Fruit fly (Drosophila melanogaster): ENCODE data around the gene Nfs1.

Nfs1 gene

dm6 chr2L:12026458-12027431, 27.3 kb downstream of the Nfs1 start (continued):
- peak; percentile 44 for TF ChIP-seq Six4 (GFP tag; optimal IDR thresholded peaks at IDR 0.05)
- no peak for TF ChIP-seq CG10147 (GFP tag; optimal IDR thresholded peaks at IDR 0.05)
- TF ChIP-seq CG12299 (tag; optimal IDR thresholded peaks at IDR 0.05), result no peak
- peak; percentile 63 for TF ChIP-seq CG11085 (GFP tag; IDR thresholded peaks at IDR 0.05)
- TF ChIP-seq tap (tag; optimal IDR thresholded peaks at IDR 0.05), result no peak
- TF ChIP-seq ci (GFP tag; IDR thresholded peaks at IDR 0.05), result peak; percentile 44; the same call in 1 of the 3 replicates
- TF ChIP-seq Bdp1 (GFP tag; optimal IDR thresholded peaks at IDR 0.05), result no peak
- TF ChIP-seq amos (GFP tag; IDR thresholded peaks at IDR 0.05; ENCODE audit: partially characterized antibody), result no peak
- no peak for TF ChIP-seq Dbx (GFP tag; IDR thresholded peaks at IDR 0.05)
- TF ChIP-seq sd (tag; optimal IDR thresholded peaks at IDR 0.05), result peak; percentile 39
- TF ChIP-seq Bgb (GFP tag; IDR thresholded peaks at IDR 0.05; ENCODE audit: partially characterized antibody), result 0 out of 2 replicates have a peak, but pooled peaks have one; percentile 35
- TF ChIP-seq zfh2 (GFP tag; optimal IDR thresholded peaks at IDR 0.05), result no peak
- TF ChIP-seq CG10431 (GFP tag; optimal IDR thresholded peaks at IDR 0.05), result peak; percentile 17
- TF ChIP-seq lola (GFP tag; optimal IDR thresholded peaks at IDR 0.05), result peak in 1 of 3 experiments; percentile 75
- TF ChIP-seq croc (GFP tag; conservative IDR thresholded peaks at IDR 0.05), result no peak; the same call in 2 of the 3 replicates
- TF ChIP-seq CG10462 (GFP tag; optimal IDR thresholded peaks at IDR 0.05), result peak; percentile 6
- no peak for TF ChIP-seq TFAM (GFP tag; optimal IDR thresholded peaks at IDR 0.05)
- peak; percentile 29 for TF ChIP-seq Mes4 (GFP tag; optimal IDR thresholded peaks at IDR 0.05)
- no peak for TF ChIP-seq CG8281 (tag; optimal IDR thresholded peaks at IDR 0.05)
- peak; percentile 35 for TF ChIP-seq Gug (GFP tag; IDR thresholded peaks at IDR 0.05)
- TF ChIP-seq Opbp (GFP tag; IDR thresholded peaks at IDR 0.05; ENCODE audit: partially characterized antibody), result no peak
- peak; percentile 78 for TF ChIP-seq Sox100B (GFP tag; optimal IDR thresholded peaks at IDR 0.05)
- TF ChIP-seq hkb (optimal IDR thresholded peaks at IDR 0.05), result no peak
- 0 out of 2 replicates have a peak, but pooled peaks have one; percentile 21 for TF ChIP-seq hkb (GFP tag; IDR thresholded peaks at IDR 0.05)
- TF ChIP-seq Hr51 (GFP tag; optimal IDR thresholded peaks at IDR 0.05), result peak in 1 of 2 experiments; percentile 75
- no peak for TF ChIP-seq sna (GFP tag; IDR thresholded peaks at IDR 0.05; ENCODE audit: partially characterized antibody)
- peak; percentile 27 for TF ChIP-seq CG32772 (GFP tag; IDR thresholded peaks at IDR 0.05)
- no peak for TF ChIP-seq Neu2 (GFP tag; optimal IDR thresholded peaks at IDR 0.05; ENCODE audit: borderline replicate concordance)
- no peak for TF ChIP-seq CG7271 (tag; optimal IDR thresholded peaks at IDR 0.05)
- no peak for TF ChIP-seq B-H2 (GFP tag; optimal IDR thresholded peaks at IDR 0.05)
- TF ChIP-seq lmd (GFP tag; IDR thresholded peaks at IDR 0.05), result peak; percentile 62
- TF ChIP-seq CG15011 (GFP tag; optimal IDR thresholded peaks at IDR 0.05), result no peak
- TF ChIP-seq CG10366 (GFP tag; IDR thresholded peaks at IDR 0.05), result peak; percentile 25; the same call in 1 of the 2 replicates
- peak; percentile 35 for TF ChIP-seq pho (GFP tag; optimal IDR thresholded peaks at IDR 0.05)
- TF ChIP-seq Ravus (GFP tag; IDR thresholded peaks at IDR 0.05), result peak; percentile 37
- peak; percentile 30 for TF ChIP-seq Usf (GFP tag; optimal IDR thresholded peaks at IDR 0.05)
- no peak for TF ChIP-seq CG6854 (GFP tag; optimal IDR thresholded peaks at IDR 0.05)
- no peak for TF ChIP-seq CG14860 (GFP tag; IDR thresholded peaks at IDR 0.05; ENCODE audit: partially characterized antibody)
- TF ChIP-seq eve (GFP tag; optimal IDR thresholded peaks at IDR 0.05), result no peak
- TF ChIP-seq CG12155 (GFP tag; optimal IDR thresholded peaks at IDR 0.05), result peak; percentile 11
- peak; percentile 60 for TF ChIP-seq bcd (GFP tag; optimal IDR thresholded peaks at IDR 0.05)
- no peak for TF ChIP-seq Side (GFP tag; optimal IDR thresholded peaks at IDR 0.05)
- TF ChIP-seq ewg (GFP tag; optimal IDR thresholded peaks at IDR 0.05), result peak; percentile 44
- peak; percentile 38 for TF ChIP-seq CG15601 (tag; optimal IDR thresholded peaks at IDR 0.05)
- TF ChIP-seq sens (GFP tag), result peak; percentile 68
- no peak for TF ChIP-seq CG33557 (GFP tag; optimal IDR thresholded peaks at IDR 0.05)
- TF ChIP-seq ase (GFP tag; IDR thresholded peaks at IDR 0.05), result peak; percentile 29; the same call in 1 of the 3 replicates

Measured in whole organism, embryonic.